Worm (Caenorhabditis elegans) whole organism, L3 larva: ENCODE results near the gene bec-1.

Experiments used
- ZK546.5 ChIP-seq: sonication (generic microtip); optimal IDR thresholded peaks from 2 replicates; lab custom pipeline; 2017; ENCODE audit warnings: missing biosample characterization, missing genetic modification characterization
- aly-2 ChIP-seq: fragments of 150-350 bp; optimal IDR thresholded peaks from 2 replicates; lab custom pipeline; 2014; ENCODE audit warnings: missing biosample characterization, missing genetic modification characterization
- ama-1 ChIP-seq: fragments of 150-350 bp; optimal IDR thresholded peaks from 2 replicates; lab custom pipeline; 2018
- ceh-28 ChIP-seq: fragments of 150-350 bp; optimal IDR thresholded peaks from 2 replicates; lab custom pipeline; 2014; ENCODE audit warnings: missing biosample characterization, missing genetic modification reagents, missing genetic modification characterization
- ceh-82 ChIP-seq: fragments of 150-350 bp; optimal IDR thresholded peaks from 2 replicates; lab custom pipeline; 2014; ENCODE audit warnings: missing biosample characterization, missing genetic modification characterization
- ceh-9 ChIP-seq: sonication (generic microtip); optimal IDR thresholded peaks from 2 replicates; lab custom pipeline; 2018; ENCODE audit warnings: missing biosample characterization, missing genetic modification characterization
- daf-12 ChIP-seq: fragments of 150-350 bp; optimal IDR thresholded peaks from 2 replicates; lab custom pipeline; 2014; ENCODE audit warnings: missing biosample characterization, missing genetic modification reagents, missing genetic modification characterization
- egl-27 ChIP-seq: sonication (generic microtip); optimal IDR thresholded peaks from 4 replicates; lab custom pipeline; 2017; ENCODE audit warnings: missing biosample characterization, missing genetic modification reagents, missing genetic modification characterization
- elt-1 ChIP-seq: fragments of 150-350 bp; optimal IDR thresholded peaks from 2 replicates; lab custom pipeline; 2014; ENCODE audit warnings: missing biosample characterization, missing genetic modification characterization
- elt-2 ChIP-seq: sonication (generic microtip); optimal IDR thresholded peaks from 2 replicates; lab custom pipeline; 2016; ENCODE audit warnings: missing genetic modification reagents, mild to moderate bottlenecking, missing genetic modification characterization, missing compliant biosample characterization
- elt-3 ChIP-seq, 3 experiments: fragments of 150-350 bp in 1 of 3; sonication (generic microtip) in 2 of 3; optimal IDR thresholded peaks; 2 replicates in 2 of 3; 4 replicates in 1 of 3; lab custom pipeline; 2014 to 2017; ENCODE audit warnings: missing biosample characterization in 3 of 3, missing genetic modification characterization in 3 of 3
- eor-1 ChIP-seq, 2 experiments: fragments of 150-350 bp; optimal IDR thresholded peaks; 2 replicates each; lab custom pipeline; 2014 to 2018; ENCODE audit warnings: missing biosample characterization in 2 of 2, missing genetic modification characterization in 2 of 2
- fkh-2 ChIP-seq: fragments of 150-350 bp; optimal IDR thresholded peaks from 2 replicates; lab custom pipeline; 2014; ENCODE audit warnings: missing biosample characterization, missing genetic modification reagents, missing genetic modification characterization
- fos-1 ChIP-seq: fragments of 150-350 bp; optimal IDR thresholded peaks from 2 replicates; lab custom pipeline; 2014; ENCODE audit warnings: missing biosample characterization, missing genetic modification characterization
- hmg-11 ChIP-seq: sonication (generic microtip); optimal IDR thresholded peaks from 2 replicates; lab custom pipeline; 2016; ENCODE audit warnings: missing genetic modification characterization, missing compliant biosample characterization
- jun-1 ChIP-seq: fragments of 150-350 bp; optimal IDR thresholded peaks from 2 replicates; lab custom pipeline; 2014; ENCODE audit warnings: missing biosample characterization, missing genetic modification reagents, missing genetic modification characterization
- lin-15B ChIP-seq: fragments of 150-350 bp; optimal IDR thresholded peaks from 2 replicates; lab custom pipeline; 2014; ENCODE audit warnings: missing biosample characterization, missing genetic modification characterization
- lin-39 ChIP-seq: fragments of 150-350 bp; optimal IDR thresholded peaks from 2 replicates; lab custom pipeline; 2018; ENCODE audit warnings: missing biosample characterization, missing genetic modification reagents, missing genetic modification characterization
- lsy-12 ChIP-seq: sonication (generic microtip); optimal IDR thresholded peaks from 2 replicates; lab custom pipeline; 2016; ENCODE audit warnings: mild to moderate bottlenecking, missing genetic modification characterization, missing compliant biosample characterization
- mdl-1 ChIP-seq: fragments of 150-350 bp; optimal IDR thresholded peaks from 2 replicates; lab custom pipeline; 2014; ENCODE audit warnings: missing biosample characterization, missing genetic modification characterization
- mml-1 ChIP-seq: fragments of 150-350 bp; sonication (generic microtip); optimal IDR thresholded peaks from 3 replicates; lab custom pipeline; 2014; ENCODE audit warnings: missing biosample characterization, missing genetic modification characterization
- nhr-11 ChIP-seq: fragments of 150-350 bp; optimal IDR thresholded peaks from 2 replicates; lab custom pipeline; 2014; ENCODE audit warnings: missing biosample characterization, missing genetic modification characterization
- nhr-12 ChIP-seq: fragments of 150-350 bp; optimal IDR thresholded peaks from 2 replicates; lab custom pipeline; 2014; ENCODE audit warnings: missing biosample characterization, missing genetic modification characterization
- nhr-23 ChIP-seq: fragments of 150-350 bp; optimal IDR thresholded peaks from 2 replicates; lab custom pipeline; 2014; ENCODE audit warnings: missing biosample characterization, missing genetic modification reagents, missing genetic modification characterization
- nhr-237 ChIP-seq: fragments of 150-350 bp; optimal IDR thresholded peaks from 2 replicates; lab custom pipeline; 2014; ENCODE audit warnings: missing biosample characterization, missing genetic modification characterization
- nhr-25 ChIP-seq: sonication (generic microtip); optimal IDR thresholded peaks from 2 replicates; lab custom pipeline; 2017; ENCODE audit warnings: missing biosample characterization, missing genetic modification characterization
- nhr-28 ChIP-seq: fragments of 150-350 bp; optimal IDR thresholded peaks from 2 replicates; lab custom pipeline; 2014; ENCODE audit warnings: missing biosample characterization, missing genetic modification characterization
- nhr-43 ChIP-seq: sonication (generic microtip); optimal IDR thresholded peaks from 2 replicates; lab custom pipeline; 2016; ENCODE audit warnings: mild to moderate bottlenecking, missing genetic modification characterization, missing compliant biosample characterization; ENCODE audit not compliant: poor library complexity, severe bottlenecking
- nhr-67 ChIP-seq: fragments of 150-350 bp; optimal IDR thresholded peaks from 2 replicates; lab custom pipeline; 2014; ENCODE audit warnings: missing biosample characterization, missing genetic modification characterization
- nhr-77 ChIP-seq: fragments of 150-350 bp; optimal IDR thresholded peaks from 2 replicates; lab custom pipeline; 2014; ENCODE audit warnings: missing biosample characterization, missing genetic modification characterization
- pqm-1 ChIP-seq: fragments of 150-350 bp; optimal IDR thresholded peaks from 2 replicates; lab custom pipeline; 2017; ENCODE audit warnings: missing biosample characterization, missing genetic modification characterization, inconsistent platforms
- sea-2 ChIP-seq: fragments of 150-350 bp; sonication (generic microtip); optimal IDR thresholded peaks from 4 replicates; lab custom pipeline; 2014; ENCODE audit warnings: missing biosample characterization, missing genetic modification reagents, missing genetic modification characterization
- skn-1 ChIP-seq: fragments of 150-350 bp; optimal IDR thresholded peaks from 2 replicates; lab custom pipeline; 2014; ENCODE audit warnings: missing biosample characterization, missing genetic modification characterization
- tbx-2 ChIP-seq: sonication (generic microtip); optimal IDR thresholded peaks from 2 replicates; lab custom pipeline; 2016; ENCODE audit warnings: mild to moderate bottlenecking, missing genetic modification characterization, missing compliant biosample characterization
- unc-39 ChIP-seq: sonication (generic microtip); optimal IDR thresholded peaks from 4 replicates; lab custom pipeline; 2017; ENCODE audit warnings: missing biosample characterization, missing genetic modification characterization
- unc-62 ChIP-seq: fragments of 150-350 bp; sonication (generic microtip); optimal IDR thresholded peaks from 4 replicates; lab custom pipeline; 2014; ENCODE audit warnings: missing biosample characterization, missing genetic modification reagents, missing genetic modification characterization
- ztf-11 ChIP-seq: fragments of 150-350 bp; optimal IDR thresholded peaks from 2 replicates; lab custom pipeline; 2014; ENCODE audit warnings: missing biosample characterization, missing genetic modification characterization
- ztf-4 ChIP-seq: fragments of 150-350 bp; optimal IDR thresholded peaks from 2 replicates; lab custom pipeline; 2014; ENCODE audit warnings: missing biosample characterization, missing genetic modification characterization

The bec-1 gene

ce11 chrIV:5645514-5646052 is 18.6 kb downstream of the bec-1 start, which contains the start of the genes srd-8 and B0547.2:
Gene srd-8, minus strand, starts transcription at chrIV:5645614.
Gene B0547.2, plus strand, starts transcription at chrIV:5646002.
- TF ChIP-seq aly-2 (no peak), nhr-11 (tag; lab: Kevin White, UChicago) (no peak), elt-1 (tag; lab: Kevin White, UChicago) (no peak), lsy-12 (no peak), ceh-9 (tag; lab: Kevin White, UChicago) (no peak), nhr-43 (tag; lab: Kevin White, UChicago) (no peak), nhr-25 (no peak), ztf-11 (tag; lab: Kevin White, UChicago) (no peak), fos-1 (tag; lab: Kevin White, UChicago) (no peak), ama-1 (lab: Kevin White, UChicago) (no peak), nhr-28 (tag; lab: Kevin White, UChicago) (no peak), elt-3 (tag; optimal IDR thresholded peaks at IDR 0.05; lab: Kevin White, UChicago) (no peak), eor-1 (tag; optimal IDR thresholded peaks at IDR 0.05; lab: Kevin White, UChicago) (no peak)

DNA sequence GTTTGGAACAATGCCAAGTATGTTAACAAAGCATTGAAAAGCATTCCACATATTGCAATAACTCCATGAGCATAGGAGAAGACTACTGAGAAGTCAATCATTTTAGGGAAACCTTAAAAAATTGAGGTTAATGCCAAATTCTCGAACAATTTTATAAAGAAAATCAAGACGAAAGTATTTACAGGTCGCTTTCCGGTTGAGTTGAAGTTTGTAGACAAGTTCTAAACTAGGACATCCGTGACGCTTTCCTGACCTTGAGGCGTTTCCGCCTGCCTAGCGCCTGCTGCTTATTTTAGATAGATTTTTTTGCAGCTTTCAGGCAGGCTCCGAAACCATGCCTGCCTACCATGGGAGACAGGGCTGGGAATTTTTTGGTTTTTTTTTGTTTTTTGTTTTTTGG is 28.7 kb downstream of the bec-1 start, which contains the start of gene srd-13:
srd-13 (minus strand) TSS at position 101 of the 400 bp plus-strand sequence.
- no peak for TF ChIP-seq hmg-11
- TF ChIP-seq ztf-4 (tag; lab: Kevin White, UChicago), result no peak
- TF ChIP-seq elt-1 (tag; lab: Kevin White, UChicago), result no peak
- no peak for TF ChIP-seq ZK546.5 (tag; lab: Kevin White, UChicago)
- no peak for TF ChIP-seq sea-2 (GFP tag; lab: Kevin White, UChicago)
- TF ChIP-seq mml-1, result no peak
- no peak for TF ChIP-seq nhr-67 (tag; lab: Kevin White, UChicago)
- no peak for TF ChIP-seq mdl-1 (tag; lab: Kevin White, UChicago)
- no peak for TF ChIP-seq pqm-1 (tag; lab: Kevin White, UChicago)
- TF ChIP-seq fos-1 (tag; lab: Kevin White, UChicago), result no peak
- no peak for TF ChIP-seq nhr-237
- TF ChIP-seq ceh-82 (tag; lab: Kevin White, UChicago), result no peak
- TF ChIP-seq nhr-11 (tag; lab: Kevin White, UChicago), result no peak
- TF ChIP-seq lin-39 (tag; lab: Kevin White, UChicago), result no peak
- TF ChIP-seq tbx-2 (tag; lab: Kevin White, UChicago), result no peak
- TF ChIP-seq unc-62 (GFP tag; lab: Kevin White, UChicago), result no peak
- no peak for TF ChIP-seq elt-3 (tag; optimal IDR thresholded peaks at IDR 0.05; lab: Kevin White, UChicago)

ce11 chrIV:5632536-5632935 is 31.7 kb downstream of the bec-1 start:
- no peak for TF ChIP-seq nhr-237
- TF ChIP-seq elt-3 (tag; optimal IDR thresholded peaks at IDR 0.05; lab: Kevin White, UChicago), result no peak
- TF ChIP-seq lin-15B, result no peak
- no peak for TF ChIP-seq eor-1 (tag; optimal IDR thresholded peaks at IDR 0.05; lab: Kevin White, UChicago)
- TF ChIP-seq nhr-23 (tag; lab: Kevin White, UChicago), result no peak
- no peak for TF ChIP-seq nhr-67 (tag; lab: Kevin White, UChicago)
- TF ChIP-seq nhr-11 (tag; lab: Kevin White, UChicago), result no peak
- TF ChIP-seq pqm-1 (tag; lab: Kevin White, UChicago), result no peak
- no peak for TF ChIP-seq unc-62 (GFP tag; lab: Kevin White, UChicago)
- no peak for TF ChIP-seq elt-2 (tag; lab: Kevin White, UChicago)
- no peak for TF ChIP-seq fos-1 (tag; lab: Kevin White, UChicago)
- TF ChIP-seq ama-1 (lab: Kevin White, UChicago), result no peak
- TF ChIP-seq tbx-2 (tag; lab: Kevin White, UChicago), result no peak
- no peak for TF ChIP-seq nhr-25
- no peak for TF ChIP-seq skn-1 (tag; lab: Kevin White, UChicago)
- TF ChIP-seq, all 47 proteins: peak for 0

- no peak for TF ChIP-seq ceh-28 (tag; lab: Kevin White, UChicago)
- no peak for TF ChIP-seq unc-39
- no peak for TF ChIP-seq mdl-1 (tag; lab: Kevin White, UChicago)
- no peak for TF ChIP-seq fkh-2 (tag; lab: Kevin White, UChicago)
- TF ChIP-seq egl-27 (tag; lab: Kevin White, UChicago), result no peak
- TF ChIP-seq nhr-11 (tag; lab: Kevin White, UChicago), result no peak
- TF ChIP-seq nhr-77, result no peak
- no peak for TF ChIP-seq pqm-1 (tag; lab: Kevin White, UChicago)
- TF ChIP-seq jun-1, result no peak
- TF ChIP-seq tbx-2 (tag; lab: Kevin White, UChicago), result no peak
- TF ChIP-seq fos-1 (tag; lab: Kevin White, UChicago), result no peak
- TF ChIP-seq lin-39 (tag; lab: Kevin White, UChicago), result no peak
- TF ChIP-seq nhr-67 (tag; lab: Kevin White, UChicago), result no peak
- TF ChIP-seq ztf-11 (tag; lab: Kevin White, UChicago), result no peak
- TF ChIP-seq elt-1 (tag; lab: Kevin White, UChicago), result no peak
- TF ChIP-seq daf-12, result no peak
- TF ChIP-seq aly-2, result no peak
- TF ChIP-seq nhr-12, result no peak
- no peak for TF ChIP-seq sea-2 (GFP tag; lab: Kevin White, UChicago)
- TF ChIP-seq, all 47 proteins: peak for 0
Measured at ce11 chrIV:5631628-5632027, 32.6 kb downstream of the bec-1 start, which contains the start of gene ttbk-8.2. Gene ttbk-8.2, plus strand, starts transcription at chrIV:5631928.
